Worm (Caenorhabditis elegans) whole organism, midembryonic: ENCODE results near the gene Y41C4A.32.

ENCODE experiments used
- T22C8.4 ChIP-seq: fragments of 200-800 bp; sonication (Bioruptor generic); IDR thresholded peaks from 2 replicates; pipeline ENCODE4 v1.3.6; 2022; ENCODE audit warnings: missing genetic modification characterization, missing compliant biosample characterization
- cog-1 ChIP-seq: sonication (generic microtip); optimal IDR thresholded peaks from 2 replicates; lab custom pipeline; 2016; ENCODE audit warnings: missing genetic modification characterization, missing compliant biosample characterization
- flt-1 ChIP-seq: fragments of 200-800 bp; sonication (Bioruptor generic); IDR thresholded peaks from 2 replicates; pipeline ENCODE4 v1.3.6; 2022; ENCODE audit warnings: missing genetic modification characterization, missing compliant biosample characterization
- klf-2 ChIP-seq: fragments of 200-800 bp; sonication (Bioruptor generic); conservative IDR thresholded peaks from 2 replicates; pipeline ENCODE4 v1.3.6; 2022; ENCODE audit warnings: missing genetic modification reagents, missing genetic modification characterization, missing compliant biosample characterization
- med-1 ChIP-seq: sonication (generic microtip); optimal IDR thresholded peaks from 2 replicates; lab custom pipeline; 2017; ENCODE audit warnings: missing genetic modification characterization, mild to moderate bottlenecking, missing compliant biosample characterization, antibody characterized with exemption, missing genetic modification reagents; ENCODE audit not compliant: insufficient read depth
- ref-1 ChIP-seq: fragments of 200-800 bp; sonication (Bioruptor generic); conservative IDR thresholded peaks from 2 replicates; pipeline ENCODE4 v1.3.6; 2022; ENCODE audit warnings: missing genetic modification reagents, missing genetic modification characterization, missing compliant biosample characterization
- tab-1 ChIP-seq: fragments of 200-800 bp; sonication (Bioruptor generic); IDR thresholded peaks from 2 replicates; pipeline ENCODE4 v1.3.6; 2022; ENCODE audit warnings: missing genetic modification characterization, missing compliant biosample characterization
- ztf-23 ChIP-seq: fragments of 200-800 bp; sonication (Bioruptor generic); IDR thresholded peaks from 2 replicates; pipeline ENCODE4 v1.3.6; 2022; ENCODE audit warnings: missing genetic modification reagents, missing genetic modification characterization, missing compliant biosample characterization
- ztf-29 ChIP-seq: fragments of 200-800 bp; sonication (Bioruptor generic); IDR thresholded peaks from 2 replicates; pipeline ENCODE4 v1.3.6; 2022; ENCODE audit warnings: missing genetic modification reagents, missing genetic modification characterization, missing compliant biosample characterization

Y41C4A.32 gene

ce11 chrIII:11737527-11737926, 16.0 kb downstream of the Y41C4A.32 start, which contains the start of gene sup-1:
TSS of gene sup-1 (minus strand) at chrIII:11737627.
- no peak for TF ChIP-seq med-1 (GFP tag; lab: Kevin White, UChicago)
- TF ChIP-seq flt-1 (GFP tag; lab: Robert Waterston, UW), result no peak
- no peak for TF ChIP-seq ref-1
- no peak for TF ChIP-seq cog-1 (tag; lab: Kevin White, UChicago)
- TF ChIP-seq klf-2 (GFP tag; lab: Robert Waterston, UW), result no peak
- no peak for TF ChIP-seq ztf-29
- TF ChIP-seq T22C8.4 (GFP tag; lab: Robert Waterston, UW), result no peak
- no peak for TF ChIP-seq tab-1 (GFP tag; lab: Robert Waterston, UW)
- no peak for TF ChIP-seq ztf-23 (GFP tag; lab: Robert Waterston, UW)

DNA sequence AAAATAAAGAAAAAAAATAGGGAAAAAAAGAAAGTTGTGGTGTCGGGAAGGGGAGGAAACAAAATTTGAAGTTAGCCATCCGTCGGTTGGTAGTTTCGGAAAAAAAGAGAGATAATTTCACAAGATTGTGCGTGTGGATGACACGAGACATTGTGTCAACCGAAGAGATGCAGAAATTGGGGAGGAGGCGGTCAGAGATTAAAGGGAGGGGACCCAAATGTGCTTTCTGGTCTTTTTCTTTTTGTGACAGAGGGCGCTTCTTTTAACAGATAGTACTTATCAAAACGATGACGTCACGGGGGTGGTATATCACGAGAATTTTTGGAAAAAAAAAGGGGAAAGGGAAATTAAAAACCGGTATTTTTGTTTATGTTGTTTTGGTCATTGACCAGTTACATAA, 17.0 kb downstream of the Y41C4A.32 start:
- TF ChIP-seq T22C8.4 (GFP tag; lab: Robert Waterston, UW) (no peak), ztf-23 (GFP tag; lab: Robert Waterston, UW) (no peak), cog-1 (tag; lab: Kevin White, UChicago) (no peak)

DNA sequence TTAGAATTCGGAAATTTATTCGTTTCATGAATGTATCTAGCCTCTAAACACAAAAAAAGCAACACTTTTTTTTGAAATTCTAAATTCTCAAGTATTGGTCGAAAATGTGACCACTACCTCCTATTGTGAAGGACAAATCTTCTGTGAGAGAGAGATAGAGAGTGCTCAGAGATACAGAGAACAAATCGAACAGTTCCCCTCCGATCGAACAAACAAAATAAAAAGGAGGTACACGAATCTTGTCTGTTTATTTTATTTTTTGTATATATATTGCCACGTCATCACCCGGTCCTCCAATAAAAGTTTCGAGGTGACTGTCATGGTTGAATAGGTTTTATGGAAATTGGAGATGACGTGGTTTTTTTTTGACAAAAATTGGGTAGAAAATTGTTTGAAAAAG, 19.4 kb downstream of the Y41C4A.32 start:
- TF ChIP-seq T22C8.4 (GFP tag; lab: Robert Waterston, UW) (no peak), flt-1 (GFP tag; lab: Robert Waterston, UW) (no peak), cog-1 (tag; lab: Kevin White, UChicago) (no peak), ref-1 (no peak), ztf-29 (no peak), tab-1 (GFP tag; lab: Robert Waterston, UW) (no peak), ztf-23 (GFP tag; lab: Robert Waterston, UW) (no peak), med-1 (GFP tag; lab: Kevin White, UChicago) (no peak), klf-2 (GFP tag; lab: Robert Waterston, UW) (no peak)

DNA sequence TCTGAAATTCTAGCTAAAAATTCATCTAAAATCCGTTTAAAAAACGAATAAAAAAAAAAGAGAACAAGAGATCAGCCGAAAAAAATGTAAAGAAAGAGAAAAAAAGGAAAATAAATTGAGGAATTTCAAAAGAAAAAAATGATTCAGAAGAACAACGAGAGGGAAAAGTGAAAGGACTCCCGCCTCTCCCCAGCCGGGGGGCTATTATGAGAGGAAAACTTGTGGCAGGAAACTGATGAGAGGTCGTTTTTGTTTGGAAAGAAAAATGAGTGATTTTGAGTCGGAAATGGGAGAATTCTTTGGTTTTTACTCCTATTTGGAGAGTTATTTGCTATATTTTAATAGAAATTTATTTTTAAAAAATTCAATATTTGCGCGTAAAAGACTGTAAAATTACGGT, 20.7 kb downstream of the Y41C4A.32 start:
- no peak for TF ChIP-seq ref-1
- no peak for TF ChIP-seq klf-2 (GFP tag; lab: Robert Waterston, UW)

DNA sequence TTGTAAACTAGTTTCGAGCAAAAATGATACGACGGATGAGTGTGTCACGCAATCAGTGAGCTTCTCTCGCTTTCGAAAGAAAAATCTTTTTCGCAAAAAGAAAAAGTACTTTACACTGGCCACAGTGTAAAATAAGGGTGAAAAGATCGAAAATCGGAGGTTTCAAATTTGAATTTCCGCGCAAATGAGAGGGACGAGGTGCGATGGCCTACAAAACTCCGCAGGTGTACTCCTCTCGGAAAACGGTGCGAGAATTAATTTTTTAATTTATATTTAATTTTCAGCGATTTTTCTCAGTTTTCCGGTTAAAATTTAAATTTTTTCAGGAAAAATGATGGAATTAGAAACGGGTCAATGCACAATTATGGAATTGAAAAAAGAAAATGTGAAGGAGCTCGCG, 25.2 kb downstream of the Y41C4A.32 start, which contains the start of gene mrt-2:
Gene mrt-2 (plus strand): TSS at position 49 of the 400 bp plus-strand sequence.
- TF ChIP-seq cog-1 (tag; lab: Kevin White, UChicago) (peak; percentile 28), tab-1 (GFP tag; lab: Robert Waterston, UW) (no peak), med-1 (GFP tag; lab: Kevin White, UChicago) (no peak), ref-1 (no peak), flt-1 (GFP tag; lab: Robert Waterston, UW) (peak; percentile 78), T22C8.4 (GFP tag; lab: Robert Waterston, UW) (peak; percentile 10; the same call in 1 of the 2 replicates), klf-2 (GFP tag; lab: Robert Waterston, UW) (0 out of 2 replicates have a peak, but pooled peaks have one; percentile 33), ztf-23 (GFP tag; lab: Robert Waterston, UW) (0 out of 2 replicates have a peak, but pooled peaks have one; percentile 56)

- TF ChIP-seq ref-1 (no peak), klf-2 (GFP tag; lab: Robert Waterston, UW) (no peak), flt-1 (GFP tag; lab: Robert Waterston, UW) (no peak), cog-1 (tag; lab: Kevin White, UChicago) (no peak), tab-1 (GFP tag; lab: Robert Waterston, UW) (no peak), ztf-29 (no peak), T22C8.4 (GFP tag; lab: Robert Waterston, UW) (no peak), ztf-23 (GFP tag; lab: Robert Waterston, UW) (no peak), med-1 (GFP tag; lab: Kevin White, UChicago) (no peak)
These were observed 28.7 kb downstream of the Y41C4A.32 start for ce11 chrIII:11750232-11750631.

DNA sequence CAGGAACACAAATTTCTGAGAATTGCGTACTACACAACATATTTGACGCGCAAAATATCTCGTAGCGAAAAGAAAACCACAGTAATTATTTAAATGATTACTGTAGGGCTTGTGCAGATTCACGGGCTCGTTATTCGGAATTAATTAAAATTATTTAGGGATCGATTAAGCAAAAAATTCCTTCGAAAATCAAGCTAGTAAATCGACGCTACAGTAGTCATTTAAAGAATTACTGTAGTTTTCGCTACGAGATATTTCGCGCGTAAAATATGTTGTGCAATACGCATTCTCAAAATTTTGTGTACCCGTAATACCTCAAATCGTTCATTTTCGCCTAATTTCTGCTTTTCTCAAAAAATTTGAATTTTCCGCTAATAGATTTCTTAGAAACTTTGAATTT, 29.3 kb downstream of the Y41C4A.32 start:
- no peak for TF ChIP-seq tab-1 (GFP tag; lab: Robert Waterston, UW)
- TF ChIP-seq ref-1, result no peak
- TF ChIP-seq ztf-23 (GFP tag; lab: Robert Waterston, UW), result no peak
- TF ChIP-seq ztf-29, result no peak
- TF ChIP-seq T22C8.4 (GFP tag; lab: Robert Waterston, UW), result no peak
- TF ChIP-seq flt-1 (GFP tag; lab: Robert Waterston, UW), result no peak
- TF ChIP-seq cog-1 (tag; lab: Kevin White, UChicago), result no peak
- no peak for TF ChIP-seq med-1 (GFP tag; lab: Kevin White, UChicago)
- TF ChIP-seq klf-2 (GFP tag; lab: Robert Waterston, UW), result no peak

ce11 chrIII:11757892-11758291, 36.4 kb downstream of the Y41C4A.32 start:
- TF ChIP-seq med-1 (GFP tag; lab: Kevin White, UChicago), result no peak
- no peak for TF ChIP-seq flt-1 (GFP tag; lab: Robert Waterston, UW)
- TF ChIP-seq tab-1 (GFP tag; lab: Robert Waterston, UW), result no peak
- TF ChIP-seq ref-1, result no peak
- TF ChIP-seq cog-1 (tag; lab: Kevin White, UChicago), result no peak
- TF ChIP-seq T22C8.4 (GFP tag; lab: Robert Waterston, UW), result no peak
- TF ChIP-seq klf-2 (GFP tag; lab: Robert Waterston, UW), result no peak
- no peak for TF ChIP-seq ztf-23 (GFP tag; lab: Robert Waterston, UW)
- TF ChIP-seq ztf-29, result no peak

ce11 chrIII:11760634-11761033, 39.1 kb downstream of the Y41C4A.32 start:
- TF ChIP-seq tab-1 (GFP tag; lab: Robert Waterston, UW), result no peak
- TF ChIP-seq ref-1, result no peak
- TF ChIP-seq cog-1 (tag; lab: Kevin White, UChicago), result no peak
- TF ChIP-seq ztf-29, result no peak
- TF ChIP-seq klf-2 (GFP tag; lab: Robert Waterston, UW), result no peak
- TF ChIP-seq med-1 (GFP tag; lab: Kevin White, UChicago), result no peak
- no peak for TF ChIP-seq ztf-23 (GFP tag; lab: Robert Waterston, UW)
- TF ChIP-seq flt-1 (GFP tag; lab: Robert Waterston, UW), result no peak
- TF ChIP-seq T22C8.4 (GFP tag; lab: Robert Waterston, UW), result no peak
